Fruit fly (Drosophila melanogaster) whole organism, embryonic: Measurements from ENCODE around the gene CG12115.

ENCODE experiments used
- Adf1 ChIP-seq: fragments of 200-800 bp; sonication (Bioruptor generic); IDR thresholded peaks from 2 replicates; pipeline ENCODE4 v1.3.6; 2022; ENCODE audit warnings: missing biosample characterization, missing genetic modification characterization
- Awh ChIP-seq: fragments of 200-800 bp; sonication (Bioruptor generic); IDR thresholded peaks from 2 replicates; pipeline ENCODE4, ENCODE4 v1.3.6; 2022; ENCODE audit warnings: missing biosample characterization, missing genetic modification characterization
- B-H2 ChIP-seq: fragments of 200-800 bp; sonication (Bioruptor generic); optimal IDR thresholded peaks from 2 replicates; lab custom pipeline; 2018; ENCODE audit warnings: missing biosample characterization, mild to moderate bottlenecking, missing genetic modification characterization
- Bgb ChIP-seq: fragments of 200-800 bp; sonication (Bioruptor generic); IDR thresholded peaks from 2 replicates; pipeline ENCODE4 v1.3.6; 2022; ENCODE audit warnings: missing biosample characterization, missing genetic modification characterization; ENCODE audit not compliant: partially characterized antibody
- BtbVII ChIP-seq: fragments of 200-800 bp; sonication (Bioruptor generic); optimal IDR thresholded peaks from 3 replicates; lab custom pipeline; 2017; ENCODE audit warnings: missing biosample characterization, mild to moderate bottlenecking, missing genetic modification characterization
- CG10979 ChIP-seq: fragments of 200-800 bp; sonication (Bioruptor generic); optimal IDR thresholded peaks from 2 replicates; lab custom pipeline; 2018; ENCODE audit warnings: missing biosample characterization, mild to moderate bottlenecking, missing genetic modification characterization, moderate library complexity
- CG11560 ChIP-seq: fragments of 200-800 bp; sonication (Bioruptor generic); IDR thresholded peaks from 3 replicates; pipeline ENCODE4 v1.3.6; 2022; ENCODE audit warnings: missing biosample characterization, missing genetic modification characterization
- CG11696 ChIP-seq: fragments of 200-800 bp; sonication (Bioruptor generic); IDR thresholded peaks from 2 replicates; pipeline ENCODE4 v1.3.6; 2022; ENCODE audit warnings: missing biosample characterization, missing genetic modification characterization
- CG13624 ChIP-seq: fragments of 200-800 bp; sonication (Bioruptor generic); optimal IDR thresholded peaks from 2 replicates; lab custom pipeline; 2016; ENCODE audit warnings: missing biosample characterization, missing genetic modification characterization
- CG14710 ChIP-seq: fragments of 200-800 bp; sonication (Bioruptor generic); optimal IDR thresholded peaks from 3 replicates; lab custom pipeline; 2019; ENCODE audit warnings: missing biosample characterization, mild to moderate bottlenecking, missing genetic modification characterization, moderate library complexity
- CG1529 ChIP-seq: fragments of 200-800 bp; sonication (Bioruptor generic); optimal IDR thresholded peaks from 3 replicates; lab custom pipeline; 2018; ENCODE audit warnings: missing biosample characterization, missing genetic modification characterization
- CG1603 ChIP-seq: fragments of 200-800 bp; sonication (Bioruptor generic); optimal IDR thresholded peaks from 2 replicates; lab custom pipeline; 2019; ENCODE audit warnings: missing biosample characterization, mild to moderate bottlenecking, missing genetic modification characterization, moderate library complexity
- CG17328 ChIP-seq: fragments of 200-800 bp; sonication (Bioruptor generic); IDR thresholded peaks from 2 replicates; pipeline ENCODE4 v1.3.6; 2022; ENCODE audit warnings: missing biosample characterization, missing genetic modification characterization
- CG3065 ChIP-seq: fragments of 200-800 bp; sonication (Bioruptor generic); optimal IDR thresholded peaks from 2 replicates; lab custom pipeline; 2016; ENCODE audit warnings: missing biosample characterization, missing genetic modification characterization
- CG33213 ChIP-seq: fragments of 200-800 bp; sonication (Bioruptor generic); optimal IDR thresholded peaks from 3 replicates; lab custom pipeline; 2016; ENCODE audit warnings: missing biosample characterization, missing genetic modification characterization
- CG4282 ChIP-seq: fragments of 200-800 bp; sonication (Bioruptor generic); optimal IDR thresholded peaks from 2 replicates; lab custom pipeline; 2016; ENCODE audit warnings: missing biosample characterization, missing genetic modification characterization
- CG4854 ChIP-seq: fragments of 200-800 bp; sonication (Bioruptor generic); optimal IDR thresholded peaks from 2 replicates; lab custom pipeline; 2016; ENCODE audit warnings: missing biosample characterization, missing genetic modification characterization, inconsistent platforms
- CG6272 ChIP-seq: fragments of 200-800 bp; sonication (Bioruptor generic); IDR thresholded peaks from 2 replicates; pipeline ENCODE4 v1.3.6; 2022; ENCODE audit warnings: missing biosample characterization, missing genetic modification characterization
- CG7745 ChIP-seq: fragments of 200-800 bp; sonication (Bioruptor generic); optimal IDR thresholded peaks from 2 replicates; lab custom pipeline; 2018; ENCODE audit warnings: missing biosample characterization, mild to moderate bottlenecking, missing genetic modification characterization, moderate library complexity
- CG7963 ChIP-seq: fragments of 200-800 bp; sonication (Bioruptor generic); IDR thresholded peaks from 3 replicates; pipeline ENCODE4 v1.3.6; 2022; ENCODE audit warnings: missing biosample characterization, missing genetic modification characterization; ENCODE audit not compliant: partially characterized antibody
- CG8089 ChIP-seq: fragments of 200-800 bp; sonication (Bioruptor generic); optimal IDR thresholded peaks from 3 replicates; lab custom pipeline; 2016; ENCODE audit warnings: missing biosample characterization, missing genetic modification characterization
- CG8388 ChIP-seq: fragments of 200-800 bp; sonication (Bioruptor generic); optimal IDR thresholded peaks from 2 replicates; lab custom pipeline; 2019; ENCODE audit warnings: missing biosample characterization, mild to moderate bottlenecking, missing genetic modification characterization, moderate library complexity
- CG9797 ChIP-seq: fragments of 200-800 bp; sonication (Bioruptor generic); optimal IDR thresholded peaks from 3 replicates; lab custom pipeline; 2018; ENCODE audit warnings: missing biosample characterization, mild to moderate bottlenecking, missing genetic modification characterization
- CG9932 ChIP-seq: fragments of 200-800 bp; sonication (Bioruptor generic); IDR thresholded peaks from 2 replicates; pipeline ENCODE4 v1.3.6; 2022; ENCODE audit warnings: missing biosample characterization, missing genetic modification characterization
- Dad ChIP-seq: fragments of 200-800 bp; sonication (Bioruptor generic); optimal IDR thresholded peaks from 3 replicates; lab custom pipeline; 2016; ENCODE audit warnings: missing biosample characterization, missing genetic modification characterization
- Dfd ChIP-seq, 2 experiments: fragments of >200 bp; optimal IDR thresholded peaks; 2 replicates each; lab custom pipeline; 2017; ENCODE audit warnings: missing biosample characterization in 2 of 2, missing genetic modification characterization in 2 of 2
- Hand ChIP-seq: fragments of 200-800 bp; sonication (Bioruptor generic); optimal IDR thresholded peaks from 2 replicates; lab custom pipeline; 2017; ENCODE audit warnings: mild to moderate bottlenecking, missing biosample characterization, missing genetic modification reagents, missing genetic modification characterization
- Hsf ChIP-seq: fragments of 200-800 bp; sonication (Bioruptor generic); optimal IDR thresholded peaks from 3 replicates; lab custom pipeline; 2016; ENCODE audit warnings: missing biosample characterization, missing genetic modification characterization
- Nf-YB ChIP-seq: fragments of 200-800 bp; sonication (Bioruptor generic); optimal IDR thresholded peaks from 3 replicates; lab custom pipeline; 2019; ENCODE audit warnings: missing biosample characterization, mild to moderate bottlenecking, missing genetic modification characterization, moderate library complexity
- Oaz ChIP-seq: fragments of 200-800 bp; sonication (Bioruptor generic); IDR thresholded peaks from 2 replicates; pipeline ENCODE4 v1.3.6; 2022; ENCODE audit warnings: missing biosample characterization, missing genetic modification characterization
- Pdp1 ChIP-seq, 2 experiments: fragments of 200-800 bp; sonication (Bioruptor generic); optimal IDR thresholded peaks; 3 replicates each; lab custom pipeline; 2016; ENCODE audit warnings: missing biosample characterization in 2 of 2, missing genetic modification characterization in 2 of 2, mild to moderate bottlenecking in 1 of 2, moderate library complexity in 1 of 2
- Sox100B ChIP-seq: fragments of 200-800 bp; sonication (Bioruptor generic); optimal IDR thresholded peaks from 3 replicates; lab custom pipeline; 2018; ENCODE audit warnings: missing biosample characterization, mild to moderate bottlenecking, missing genetic modification characterization
- Stat92E ChIP-seq, 3 experiments: fragments of >200 bp in 2 of 3; fragments of 200-800 bp in 1 of 3; sonication (Bioruptor generic) in 1 of 3; optimal IDR thresholded peaks; 2 replicates each; lab custom pipeline; 2017 to 2019; ENCODE audit warnings: missing biosample characterization in 3 of 3, missing genetic modification characterization in 3 of 3, mild to moderate bottlenecking in 1 of 3, moderate library complexity in 1 of 3
- TFAM ChIP-seq: fragments of 200-800 bp; sonication (Bioruptor generic); optimal IDR thresholded peaks from 2 replicates; lab custom pipeline; 2017; ENCODE audit warnings: missing biosample characterization, missing genetic modification characterization, inconsistent platforms
- Xrp1 ChIP-seq: fragments of 200-800 bp; sonication (Bioruptor generic); IDR thresholded peaks from 2 replicates; pipeline ENCODE4 v1.3.6; 2022; ENCODE audit warnings: missing biosample characterization, missing genetic modification characterization
- ase ChIP-seq: fragments of 200-800 bp; sonication (Bioruptor generic); IDR thresholded peaks from 3 replicates; pipeline ENCODE4 v1.3.6; 2022; ENCODE audit warnings: missing biosample characterization, missing genetic modification characterization
- crc ChIP-seq: fragments of 200-800 bp; sonication (Bioruptor generic); optimal IDR thresholded peaks from 2 replicates; lab custom pipeline; 2016; ENCODE audit warnings: missing biosample characterization, missing genetic modification characterization
- crp ChIP-seq, 2 experiments: fragments of 200-800 bp; sonication (Bioruptor generic); optimal IDR thresholded peaks; 2 replicates in 1 of 2; 3 replicates in 1 of 2; lab custom pipeline; 2017; ENCODE audit warnings: missing biosample characterization in 2 of 2, missing genetic modification characterization in 2 of 2, mild to moderate bottlenecking in 1 of 2, moderate library complexity in 1 of 2
- dati ChIP-seq: fragments of 200-800 bp; sonication (Bioruptor generic); IDR thresholded peaks from 2 replicates; pipeline ENCODE4 v1.3.6; 2022; ENCODE audit warnings: missing biosample characterization, missing genetic modification characterization
- emc ChIP-seq: fragments of 200-800 bp; sonication (Bioruptor generic); optimal IDR thresholded peaks from 2 replicates; lab custom pipeline; 2016; ENCODE audit warnings: missing biosample characterization, missing genetic modification characterization
- gce ChIP-seq: fragments of 200-800 bp; sonication (Bioruptor generic); IDR thresholded peaks from 3 replicates; pipeline ENCODE4 v1.3.6; 2022; ENCODE audit warnings: missing biosample characterization, missing genetic modification characterization
- gem ChIP-seq: fragments of 200-800 bp; sonication (Bioruptor generic); optimal IDR thresholded peaks from 2 replicates; lab custom pipeline; 2019; ENCODE audit warnings: missing biosample characterization, mild to moderate bottlenecking, missing genetic modification characterization, moderate library complexity
- hth ChIP-seq: fragments of >200 bp; optimal IDR thresholded peaks from 2 replicates; lab custom pipeline; 2017; ENCODE audit warnings: inconsistent platforms
- kni ChIP-seq: fragments of 200-800 bp; sonication (Bioruptor generic); optimal IDR thresholded peaks from 3 replicates; lab custom pipeline; 2017; ENCODE audit warnings: mild to moderate bottlenecking, missing biosample characterization, missing genetic modification reagents, missing genetic modification characterization
- lola ChIP-seq, 3 experiments: fragments of >200 bp in 2 of 3; fragments of 200-800 bp in 1 of 3; sonication (Bioruptor generic) in 1 of 3; optimal IDR thresholded peaks; 2 replicates each; lab custom pipeline; 2017 to 2019; ENCODE audit warnings: missing biosample characterization in 3 of 3, missing genetic modification characterization in 3 of 3, mild to moderate bottlenecking in 1 of 3, moderate library complexity in 1 of 3
- luna ChIP-seq: fragments of 200-800 bp; sonication (Bioruptor generic); optimal IDR thresholded peaks from 2 replicates; lab custom pipeline; 2016; ENCODE audit warnings: missing biosample characterization, missing genetic modification characterization
- rib ChIP-seq: fragments of 200-800 bp; sonication (Bioruptor generic); IDR thresholded peaks from 2 replicates; pipeline ENCODE4 v1.3.6; 2022; ENCODE audit warnings: missing biosample characterization, missing genetic modification characterization
- ro ChIP-seq: fragments of 200-800 bp; sonication (Bioruptor generic); IDR thresholded peaks from 2 replicates; pipeline ENCODE4 v1.3.6; 2022; ENCODE audit warnings: missing biosample characterization, missing genetic modification characterization
- sisA ChIP-seq: fragments of 200-800 bp; sonication (Bioruptor generic); IDR thresholded peaks from 2 replicates; pipeline ENCODE4 v1.3.6; 2022; ENCODE audit warnings: missing biosample characterization, missing genetic modification characterization
- so ChIP-seq: fragments of 200-800 bp; sonication (Bioruptor generic); IDR thresholded peaks from 3 replicates; pipeline ENCODE4 v1.3.6; 2022; ENCODE audit warnings: missing biosample characterization, missing genetic modification characterization
- twi ChIP-seq: fragments of 200-800 bp; optimal IDR thresholded peaks from 2 replicates; lab custom pipeline; 2019; ENCODE audit warnings: missing biosample characterization, mild to moderate bottlenecking, missing genetic modification characterization, moderate library complexity

Gene CG12115

dm6 chrX:9196362-9196761, 6.0 kb upstream of the CG12115 start, which contains the start of gene CG12118 (continued):
- TF ChIP-seq CG11560 (tag; lab: Robert Waterston, UW) (peak; percentile 55; the same call in 1 of the 3 replicates), kni (GFP tag; lab: Kevin White, UChicago) (no peak), ro (no peak), so (GFP tag; lab: Robert Waterston, UW) (peak; percentile 56; the same call in 1 of the 3 replicates), CG9797 (GFP tag; lab: Kevin White, UChicago) (peak; percentile 2), CG7745 (tag; lab: Kevin White, UChicago) (no peak), CG4854 (peak; percentile 55), CG17328 (GFP tag; lab: Robert Waterston, UW) (peak; percentile 86), Bgb (GFP tag; lab: Robert Waterston, UW) (peak; percentile 91), crp (GFP tag; optimal IDR thresholded peaks at IDR 0.05; lab: Kevin White, UChicago) (peak; percentile 87 to 98), CG11696 (GFP tag; lab: Robert Waterston, UW) (no peak), CG8089 (no peak), gce (GFP tag; lab: Robert Waterston, UW) (no peak), sisA (peak; percentile 70), Oaz (peak; percentile 48; the same call in 1 of the 2 replicates), Awh (GFP tag; lab: Robert Waterston, UW) (peak; percentile 79; the same call in 1 of the 2 replicates), Hand (GFP tag; lab: Kevin White, UChicago) (peak; percentile 32), TFAM (GFP tag; lab: Kevin White, UChicago) (no peak), CG9932 (peak; percentile 89), Pdp1 (GFP tag; optimal IDR thresholded peaks at IDR 0.05; lab: Kevin White, UChicago) (peak; percentile 35 to 52), ase (GFP tag; lab: Robert Waterston, UW) (peak; percentile 71; the same call in 2 of the 3 replicates), BtbVII (GFP tag; lab: Kevin White, UChicago) (peak; percentile 36), CG4282 (no peak), dati (GFP tag; lab: Robert Waterston, UW) (no peak), crc (GFP tag; lab: Kevin White, UChicago) (no peak), luna (GFP tag; lab: Kevin White, UChicago) (no peak), emc (no peak), Adf1 (GFP tag; lab: Robert Waterston, UW) (peak; percentile 62), CG7963 (peak; percentile 81), hth (lab: Kevin White, UChicago) (no peak), Dfd (GFP tag; optimal IDR thresholded peaks at IDR 0.05; lab: Kevin White, UChicago) (no peak), CG6272 (GFP tag; lab: Robert Waterston, UW) (peak; percentile 80), Stat92E (GFP tag; optimal IDR thresholded peaks at IDR 0.05; lab: Kevin White, UChicago) (no peak), CG8388 (GFP tag; lab: Kevin White, UChicago) (peak; percentile 78), B-H2 (GFP tag; lab: Kevin White, UChicago) (peak; percentile 81), Hsf (GFP tag; lab: Kevin White, UChicago) (peak; percentile 71), CG1529 (GFP tag; lab: Kevin White, UChicago) (peak; percentile 40), Dad (GFP tag; lab: Kevin White, UChicago) (no peak), CG10979 (tag; lab: Kevin White, UChicago) (peak; percentile 72), rib (GFP tag; lab: Robert Waterston, UW) (peak; percentile 44; the same call in 1 of the 2 replicates), twi (tag; lab: Kevin White, UChicago) (peak; percentile 22), lola (GFP tag; optimal IDR thresholded peaks at IDR 0.05; lab: Kevin White, UChicago) (peak in 1 of 3 experiments; percentile 75), Sox100B (GFP tag; lab: Kevin White, UChicago) (peak; percentile 67), gem (peak; percentile 91), CG3065 (GFP tag; lab: Kevin White, UChicago) (peak; percentile 59), Nf-YB (GFP tag; lab: Kevin White, UChicago) (peak; percentile 53), Xrp1 (GFP tag; lab: Robert Waterston, UW) (peak; percentile 80), CG33213 (GFP tag; lab: Kevin White, UChicago) (no peak), CG1603 (tag; lab: Kevin White, UChicago) (peak; percentile 35), CG13624 (GFP tag; lab: Kevin White, UChicago) (peak; percentile 5), CG14710 (peak; percentile 88)
